Worm (Caenorhabditis elegans): Measurements from ENCODE around the gene ugt-29.
"Not testable (repeated sequence)": the region's sequence is repeated elsewhere in the genome, so short reads cannot be mapped to it uniquely, and the experiment has no call there.

Gene ugt-29

ce11 chrV:667459-667858 is 31.9 kb downstream of the ugt-29 start, which contains the start of gene nhr-180:
Gene nhr-180, minus strand, starts transcription at chrV:667510.
- no peak for TF ChIP-seq Y22D7AL.16 (tag; optimal IDR thresholded peaks at IDR 0.05)
- TF ChIP-seq pha-2 (tag; optimal IDR thresholded peaks at IDR 0.05) = no peak
- TF ChIP-seq ceh-18 (tag; optimal IDR thresholded peaks at IDR 0.05) = no peak
- no peak for TF ChIP-seq pag-3 (tag; optimal IDR thresholded peaks at IDR 0.05; ENCODE audit: borderline replicate concordance)
- TF ChIP-seq mec-3 (tag; optimal IDR thresholded peaks at IDR 0.05; ENCODE audit: borderline replicate concordance) = no peak
- no peak for TF ChIP-seq ztf-16 (tag; optimal IDR thresholded peaks at IDR 0.05)
- no peak for TF ChIP-seq syd-9 (tag; optimal IDR thresholded peaks at IDR 0.05)
- TF ChIP-seq odd-2 (tag; optimal IDR thresholded peaks at IDR 0.05) = no peak
- TF ChIP-seq elt-2 (tag; optimal IDR thresholded peaks at IDR 0.05) = no peak
- TF ChIP-seq ceh-34 (tag; optimal IDR thresholded peaks at IDR 0.05) = no peak
- no peak for TF ChIP-seq F13H6.1 (tag; optimal IDR thresholded peaks at IDR 0.05)
- TF ChIP-seq pat-9 (tag; optimal IDR thresholded peaks at IDR 0.05) = no peak
- no peak for TF ChIP-seq unc-55 (GFP tag; optimal IDR thresholded peaks at IDR 0.05)
- no peak for TF ChIP-seq gmeb-2 (tag; optimal IDR thresholded peaks at IDR 0.05)

ce11 chrV:664337-664847 is 35.0 kb downstream of the ugt-29 start, which contains the start of the genes F31F4.11 and srh-266:
Gene F31F4.11, minus strand, starts transcription at chrV:664437.
Gene srh-266, plus strand, starts transcription at chrV:664797.
- no peak for TF ChIP-seq pax-1 (tag; optimal IDR thresholded peaks at IDR 0.05)
- TF ChIP-seq ttx-3 (tag; optimal IDR thresholded peaks at IDR 0.05) = no peak
- no peak for TF ChIP-seq hlh-6 (tag; optimal IDR thresholded peaks at IDR 0.05)
- no peak for TF ChIP-seq ceh-18 (tag; optimal IDR thresholded peaks at IDR 0.05)
- no peak for TF ChIP-seq elt-4 (tag; optimal IDR thresholded peaks at IDR 0.05)
- no peak for TF ChIP-seq ceh-19 (GFP tag; optimal IDR thresholded peaks at IDR 0.05)
- TF ChIP-seq C38D4.7 (GFP tag; optimal IDR thresholded peaks at IDR 0.05) = no peak
- TF ChIP-seq K09A11.1 (tag; optimal IDR thresholded peaks at IDR 0.05; ENCODE audit: insufficient read depth) = no peak
- TF ChIP-seq sox-2 (GFP tag; IDR thresholded peaks at IDR 0.05) = no peak
- no peak for TF ChIP-seq nfya-1 (tag; optimal IDR thresholded peaks at IDR 0.05)
- no peak for TF ChIP-seq ceh-9 (tag; optimal IDR thresholded peaks at IDR 0.05)
- no peak for TF ChIP-seq T23F11.4 (GFP tag; optimal IDR thresholded peaks at IDR 0.05)
- TF ChIP-seq pqm-1 (tag; optimal IDR thresholded peaks at IDR 0.05) = no peak

- no peak for TF ChIP-seq ama-1 (optimal IDR thresholded peaks at IDR 0.05)
- TF ChIP-seq Y22D7AL.16 (tag; optimal IDR thresholded peaks at IDR 0.05) = no peak
- no peak for TF ChIP-seq hlh-8 (tag; optimal IDR thresholded peaks at IDR 0.05)
Observed at ce11 chrV:660210-660609, 39.2 kb downstream of the ugt-29 start, which contains the start of gene F31F4.17. Gene F31F4.17, minus strand, starts transcription at chrV:660310.

DNA sequence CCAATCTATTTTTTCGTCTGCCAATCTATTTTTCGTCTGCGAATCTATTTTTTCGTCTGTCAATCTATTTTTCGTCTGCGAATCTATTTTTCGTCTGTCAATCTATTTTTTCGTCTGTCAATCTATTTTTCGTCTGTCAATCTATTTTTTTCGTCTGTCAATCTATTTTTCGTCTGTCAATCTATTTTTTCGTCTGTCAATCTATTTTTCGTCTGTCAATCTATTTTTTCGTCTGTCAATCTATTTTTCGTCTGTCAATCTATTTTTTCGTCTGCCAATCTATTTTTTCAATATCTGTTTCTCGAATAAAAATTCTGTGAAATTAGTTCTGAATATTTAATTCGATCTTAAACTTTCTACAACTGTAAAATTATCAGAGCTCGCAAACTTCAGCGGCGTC is 41.2 kb downstream of the ugt-29 start:
- 0 out of 2 replicates have a peak, but pooled peaks have one; percentile 49 for TF ChIP-seq unc-3 (GFP tag; conservative IDR thresholded peaks at IDR 0.05)
- TF ChIP-seq unc-3 (tag; optimal IDR thresholded peaks at IDR 0.05) = not testable (repeated sequence)

ce11 chrV:657678-658077 is 41.7 kb downstream of the ugt-29 start, which contains the start of gene srh-246:
Gene srh-246, minus strand, starts transcription at chrV:657778.
- TF ChIP-seq sox-2 (GFP tag; IDR thresholded peaks at IDR 0.05) = no peak
- no peak for TF ChIP-seq elt-2 (tag; optimal IDR thresholded peaks at IDR 0.05)
- TF ChIP-seq unc-3 (GFP tag; conservative IDR thresholded peaks at IDR 0.05) = no peak
- no peak for TF ChIP-seq unc-3 (tag; optimal IDR thresholded peaks at IDR 0.05)
- TF ChIP-seq ref-2 (tag; optimal IDR thresholded peaks at IDR 0.05) = no peak
- no peak for TF ChIP-seq odd-2 (tag; optimal IDR thresholded peaks at IDR 0.05)
- no peak for TF ChIP-seq K02D7.2 (tag; optimal IDR thresholded peaks at IDR 0.05)
- TF ChIP-seq C08G9.2 (tag; optimal IDR thresholded peaks at IDR 0.05) = no peak
- no peak for TF ChIP-seq T23F11.4 (GFP tag; optimal IDR thresholded peaks at IDR 0.05)
- TF ChIP-seq zip-5 (tag; optimal IDR thresholded peaks at IDR 0.05) = no peak
- no peak for TF ChIP-seq dmd-4 (tag; optimal IDR thresholded peaks at IDR 0.05; ENCODE audit: borderline replicate concordance)
- no peak for TF ChIP-seq lin-11 (tag; optimal IDR thresholded peaks at IDR 0.05)
- TF ChIP-seq nhr-11 (tag; optimal IDR thresholded peaks at IDR 0.05) = no peak
- TF ChIP-seq ceh-22 (tag; optimal IDR thresholded peaks at IDR 0.05) = no peak
- no peak for TF ChIP-seq ahr-1 (tag; optimal IDR thresholded peaks at IDR 0.05)
- no peak for TF ChIP-seq pqm-1 (tag; optimal IDR thresholded peaks at IDR 0.05)
- TF ChIP-seq ceh-34 (tag; optimal IDR thresholded peaks at IDR 0.05) = no peak
- TF ChIP-seq fax-1 (tag; optimal IDR thresholded peaks at IDR 0.05) = no peak
- no peak for TF ChIP-seq sdc-2 (tag; optimal IDR thresholded peaks at IDR 0.05)
